Worm (Caenorhabditis elegans) whole organism, mixed stage, embryonic: ENCODE measurements around the gene M03F8.7.

Experiments used
- M03D4.4 ChIP-seq: sonication (generic microtip); optimal IDR thresholded peaks from 2 replicates; lab custom pipeline; 2017; ENCODE audit warnings: mild to moderate bottlenecking, missing genetic modification characterization, missing compliant biosample characterization
- blmp-1 ChIP-seq: fragments of 150-350 bp; optimal IDR thresholded peaks from 2 replicates; lab custom pipeline; 2014; ENCODE audit warnings: missing biosample characterization, missing genetic modification characterization
- ceh-39 ChIP-seq: fragments of 150-350 bp; optimal IDR thresholded peaks from 2 replicates; lab custom pipeline; 2014; ENCODE audit warnings: missing biosample characterization, missing genetic modification characterization
- ceh-43 ChIP-seq: fragments of 200-800 bp; sonication (Bioruptor generic); optimal IDR thresholded peaks from 2 replicates; lab custom pipeline; 2018; ENCODE audit warnings: mild to moderate bottlenecking, missing genetic modification characterization, moderate library complexity, missing compliant biosample characterization
- ceh-83 ChIP-seq: fragments of 200-800 bp; sonication (Bioruptor generic); optimal IDR thresholded peaks from 2 replicates; lab custom pipeline; 2018; ENCODE audit warnings: mild to moderate bottlenecking, missing genetic modification characterization, missing compliant biosample characterization
- ces-1 ChIP-seq: fragments of 150-350 bp; optimal IDR thresholded peaks from 2 replicates; lab custom pipeline; 2014; ENCODE audit warnings: missing biosample characterization, missing genetic modification reagents, missing genetic modification characterization
- cnd-1 ChIP-seq: fragments of 200-800 bp; sonication (Bioruptor generic); optimal IDR thresholded peaks from 2 replicates; lab custom pipeline; 2018; ENCODE audit warnings: mild to moderate bottlenecking, missing genetic modification characterization, missing compliant biosample characterization
- drap-1 ChIP-seq: fragments of 200-800 bp; sonication (Bioruptor generic); optimal IDR thresholded peaks from 3 replicates; lab custom pipeline; 2018; ENCODE audit warnings: mild to moderate bottlenecking, missing genetic modification characterization, missing compliant biosample characterization
- elt-1 ChIP-seq: sonication (generic microtip); optimal IDR thresholded peaks from 2 replicates; lab custom pipeline; 2017; ENCODE audit warnings: missing genetic modification characterization, mild to moderate bottlenecking, missing compliant biosample characterization, antibody characterized with exemption, moderate library complexity, borderline replicate concordance; ENCODE audit not compliant: insufficient read depth
- elt-3 ChIP-seq: fragments of 150-350 bp; optimal IDR thresholded peaks from 2 replicates; lab custom pipeline; 2014; ENCODE audit warnings: missing biosample characterization, missing genetic modification characterization
- flh-1 ChIP-seq: fragments of 200-800 bp; sonication (Bioruptor generic); optimal IDR thresholded peaks from 2 replicates; lab custom pipeline; 2018; ENCODE audit warnings: mild to moderate bottlenecking, missing genetic modification characterization, moderate library complexity, missing compliant biosample characterization
- lin-13 ChIP-seq: fragments of 150-350 bp; optimal IDR thresholded peaks from 2 replicates; lab custom pipeline; 2014; ENCODE audit warnings: missing biosample characterization, missing genetic modification characterization
- lin-32 ChIP-seq: fragments of 200-800 bp; sonication (Bioruptor generic); optimal IDR thresholded peaks from 2 replicates; lab custom pipeline; 2018; ENCODE audit warnings: mild to moderate bottlenecking, missing genetic modification characterization, missing compliant biosample characterization
- mab-5 ChIP-seq: fragments of 150-350 bp; optimal IDR thresholded peaks from 2 replicates; lab custom pipeline; 2014; ENCODE audit warnings: missing biosample characterization, missing genetic modification characterization
- mep-1 ChIP-seq: fragments of 150-350 bp; optimal IDR thresholded peaks from 2 replicates; lab custom pipeline; 2017; ENCODE audit warnings: missing biosample characterization, missing genetic modification reagents, missing genetic modification characterization, inconsistent platforms
- mls-2 ChIP-seq: sonication (generic microtip); optimal IDR thresholded peaks from 2 replicates; lab custom pipeline; 2016; ENCODE audit warnings: mild to moderate bottlenecking, missing genetic modification characterization, moderate library complexity, missing compliant biosample characterization
- nhr-12 ChIP-seq: fragments of 150-350 bp; optimal IDR thresholded peaks from 2 replicates; lab custom pipeline; 2014; ENCODE audit warnings: missing biosample characterization, missing genetic modification characterization
- nhr-2 ChIP-seq: fragments of 150-350 bp; optimal IDR thresholded peaks from 2 replicates; lab custom pipeline; 2014; ENCODE audit warnings: missing biosample characterization, missing genetic modification characterization
- nhr-237 ChIP-seq: fragments of 150-350 bp; optimal IDR thresholded peaks from 2 replicates; lab custom pipeline; 2014; ENCODE audit warnings: missing biosample characterization, missing genetic modification characterization
- nhr-28 ChIP-seq: fragments of 150-350 bp; optimal IDR thresholded peaks from 2 replicates; lab custom pipeline; 2014; ENCODE audit warnings: missing biosample characterization, missing genetic modification characterization
- nhr-76 ChIP-seq: sonication (generic microtip); optimal IDR thresholded peaks from 2 replicates; lab custom pipeline; 2017; ENCODE audit warnings: missing biosample characterization, missing genetic modification characterization
- pha-4 ChIP-seq: fragments of 150-350 bp; optimal IDR thresholded peaks from 2 replicates; lab custom pipeline; 2018; ENCODE audit warnings: missing biosample characterization, missing genetic modification reagents, missing genetic modification characterization
- snpc-4 ChIP-seq: fragments of 150-350 bp; optimal IDR thresholded peaks from 2 replicates; lab custom pipeline; 2014; ENCODE audit warnings: missing biosample characterization, missing genetic modification characterization
- sptf-1 ChIP-seq: sonication (generic microtip); optimal IDR thresholded peaks from 2 replicates; lab custom pipeline; 2017; ENCODE audit warnings: mild to moderate bottlenecking, missing genetic modification characterization, moderate library complexity, missing compliant biosample characterization
- tbx-8 ChIP-seq: fragments of 200-800 bp; sonication (Bioruptor generic); optimal IDR thresholded peaks from 2 replicates; lab custom pipeline; 2018; ENCODE audit warnings: mild to moderate bottlenecking, missing genetic modification characterization, moderate library complexity, missing compliant biosample characterization
- unc-120 ChIP-seq: sonication (generic microtip); optimal IDR thresholded peaks from 2 replicates; lab custom pipeline; 2017; ENCODE audit warnings: missing genetic modification characterization, missing compliant biosample characterization; ENCODE audit not compliant: poor library complexity, severe bottlenecking
- unc-62 ChIP-seq: fragments of 150-350 bp; optimal IDR thresholded peaks from 2 replicates; lab custom pipeline; 2014; ENCODE audit warnings: missing biosample characterization, missing genetic modification reagents, missing genetic modification characterization
- zip-8 ChIP-seq: fragments of 150-350 bp; optimal IDR thresholded peaks from 2 replicates; lab custom pipeline; 2014; ENCODE audit warnings: missing biosample characterization, missing genetic modification characterization
- ztf-11 ChIP-seq: fragments of 150-350 bp; optimal IDR thresholded peaks from 2 replicates; lab custom pipeline; 2014; ENCODE audit warnings: missing biosample characterization, missing genetic modification characterization

Gene M03F8.7

ce11 chrV:5917707-5918106 is 19.0 kb upstream of the M03F8.7 start, which contains the start of gene lrpr-1:
Gene lrpr-1, minus strand, starts transcription at chrV:5917891.
- no peak for TF ChIP-seq ztf-11 (tag; lab: Kevin White, UChicago)
- no peak for TF ChIP-seq M03D4.4 (tag; lab: Kevin White, UChicago)
- TF ChIP-seq mep-1 (tag; lab: Kevin White, UChicago): peak; percentile 30
- no peak for TF ChIP-seq snpc-4 (tag; lab: Kevin White, UChicago)
- TF ChIP-seq nhr-237: peak; percentile 15
- no peak for TF ChIP-seq zip-8
- no peak for TF ChIP-seq mls-2 (tag; lab: Kevin White, UChicago)

ce11 chrV:5919887-5920286 is 16.9 kb upstream of the M03F8.7 start, which contains the start of gene C04E6.12:
Gene C04E6.12, minus strand, starts transcription at chrV:5919987.
- TF ChIP-seq elt-3 (no peak), cnd-1 (tag; lab: Kevin White, UChicago) (no peak), ztf-11 (tag; lab: Kevin White, UChicago) (no peak), ceh-83 (GFP tag; lab: Kevin White, UChicago) (no peak), drap-1 (GFP tag; lab: Kevin White, UChicago) (no peak), nhr-76 (no peak), sptf-1 (no peak), zip-8 (no peak), flh-1 (GFP tag; lab: Kevin White, UChicago) (no peak), blmp-1 (tag; lab: Kevin White, UChicago) (no peak), mep-1 (tag; lab: Kevin White, UChicago) (no peak), nhr-28 (tag; lab: Kevin White, UChicago) (no peak)

DNA sequence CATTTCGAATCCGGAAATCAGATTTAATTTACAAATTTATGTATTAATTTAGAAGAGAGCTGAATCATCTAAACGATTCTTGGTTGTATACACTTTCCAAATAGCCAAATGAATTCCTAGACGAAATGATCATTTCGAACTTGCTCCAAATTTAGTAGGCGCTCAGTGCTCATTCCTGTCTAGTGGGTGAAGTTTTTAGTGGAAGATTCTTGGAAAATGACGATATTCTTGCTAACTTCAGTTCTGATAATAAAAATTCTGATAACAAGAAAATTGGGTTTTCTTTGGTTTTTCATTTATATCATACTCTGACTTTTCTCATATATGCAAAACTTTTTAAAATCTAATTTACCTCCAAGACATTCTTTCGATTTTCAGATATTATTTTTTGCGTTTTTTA is 15.0 kb upstream of the M03F8.7 start:
- TF ChIP-seq mls-2 (tag; lab: Kevin White, UChicago) (no peak), drap-1 (GFP tag; lab: Kevin White, UChicago) (no peak)

DNA sequence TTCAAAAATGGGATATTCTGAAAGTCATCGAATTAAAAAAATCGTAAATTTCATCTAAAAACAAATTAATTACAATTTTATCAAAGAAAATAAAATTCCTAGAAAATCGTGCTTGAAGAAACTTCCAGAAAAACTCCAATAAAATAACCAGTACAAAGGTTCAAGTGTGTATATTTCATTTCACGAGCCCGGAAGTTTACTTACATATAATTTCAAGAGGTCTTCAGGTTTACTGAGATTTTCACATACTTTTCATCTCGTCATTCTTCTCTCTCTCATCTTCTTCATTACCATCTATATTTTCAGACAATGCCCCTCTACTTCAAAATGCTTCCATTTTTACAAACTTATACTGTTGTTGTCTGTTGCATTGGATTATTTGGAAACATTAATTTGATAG is 14.5 kb upstream of the M03F8.7 start, which contains the start of gene srsx-18:
srsx-18 (plus strand) TSS at position 301 of the 400 bp plus-strand sequence.
- TF ChIP-seq nhr-12 (tag; lab: Kevin White, UChicago): no peak
- TF ChIP-seq tbx-8 (GFP tag; lab: Kevin White, UChicago): no peak
- TF ChIP-seq ztf-11 (tag; lab: Kevin White, UChicago): no peak
- no peak for TF ChIP-seq unc-62 (GFP tag; lab: Kevin White, UChicago)
- no peak for TF ChIP-seq nhr-2 (tag; lab: Kevin White, UChicago)
- TF ChIP-seq nhr-76: no peak

ce11 chrV:5927347-5927746 is 9.4 kb upstream of the M03F8.7 start, which contains the start of gene srsx-17:
Gene srsx-17, plus strand, starts transcription at chrV:5927647.
- no peak for TF ChIP-seq pha-4

DNA sequence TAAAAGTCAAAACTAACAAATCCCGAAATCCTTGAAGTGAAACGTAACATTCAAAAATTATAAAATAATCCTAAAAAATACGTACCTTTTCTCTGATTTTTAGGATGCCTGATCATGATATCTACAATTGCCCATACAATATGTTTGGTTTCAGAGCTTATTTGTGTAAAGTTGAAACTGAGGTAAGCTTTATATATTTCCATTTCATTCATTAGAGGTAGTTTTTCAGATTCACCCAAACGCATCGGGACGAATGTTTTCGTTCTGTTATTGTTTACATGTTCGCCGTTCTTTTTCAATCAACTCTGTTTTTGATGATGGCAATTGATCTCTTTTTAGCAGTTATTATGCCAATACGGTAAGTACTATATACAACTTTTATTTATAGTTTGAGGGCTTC is 8.7 kb upstream of the M03F8.7 start:
- TF ChIP-seq ceh-39 (no peak), mab-5 (tag; lab: Kevin White, UChicago) (no peak), snpc-4 (tag; lab: Kevin White, UChicago) (no peak), M03D4.4 (tag; lab: Kevin White, UChicago) (no peak), drap-1 (GFP tag; lab: Kevin White, UChicago) (no peak), flh-1 (GFP tag; lab: Kevin White, UChicago) (no peak), ceh-43 (no peak), ztf-11 (tag; lab: Kevin White, UChicago) (no peak), pha-4 (no peak), blmp-1 (tag; lab: Kevin White, UChicago) (no peak), elt-1 (tag; lab: Kevin White, UChicago) (no peak), elt-3 (no peak)

ce11 chrV:5930588-5930987 is 6.2 kb upstream of the M03F8.7 start, which contains the start of gene galt-1:
Gene galt-1, plus strand, starts transcription at chrV:5930905.
- TF ChIP-seq elt-1 (tag; lab: Kevin White, UChicago) (no peak), cnd-1 (tag; lab: Kevin White, UChicago) (no peak), lin-13 (tag; lab: Kevin White, UChicago) (no peak), mep-1 (tag; lab: Kevin White, UChicago) (no peak), unc-120 (no peak), mls-2 (tag; lab: Kevin White, UChicago) (no peak), zip-8 (no peak), ceh-43 (no peak), lin-32 (GFP tag; lab: Kevin White, UChicago) (no peak), elt-3 (no peak), drap-1 (GFP tag; lab: Kevin White, UChicago) (no peak), ces-1 (GFP tag; lab: Kevin White, UChicago) (no peak), unc-62 (GFP tag; lab: Kevin White, UChicago) (no peak), sptf-1 (no peak), flh-1 (GFP tag; lab: Kevin White, UChicago) (no peak)
